Worm (Caenorhabditis elegans): ENCODE data around the gene F38B6.2.

The F38B6.2 gene

DNA sequence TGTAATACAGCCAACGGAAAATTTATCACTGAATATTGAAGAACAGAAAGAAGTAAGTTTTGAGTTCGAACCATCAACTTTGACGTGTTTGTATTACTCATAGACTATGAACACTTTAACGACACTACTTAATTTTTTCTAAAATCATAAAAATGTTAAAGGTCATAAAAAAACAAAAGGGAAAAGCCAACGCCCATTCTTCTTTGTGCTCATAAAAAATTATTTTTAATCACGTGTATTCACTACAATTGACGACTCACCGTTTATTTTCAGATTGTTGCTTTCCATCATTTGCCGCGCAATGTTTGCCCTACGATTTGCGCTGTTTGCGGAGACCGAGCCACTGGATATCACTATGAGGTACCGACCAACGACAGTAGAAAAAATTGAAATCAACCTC, 42.1 kb upstream of the F38B6.2 start:
- TF ChIP-seq ceh-83 (GFP tag; optimal IDR thresholded peaks at IDR 0.05), result no peak
- no peak for TF ChIP-seq nhr-2 (tag; optimal IDR thresholded peaks at IDR 0.05)
- no peak for TF ChIP-seq flh-1 (GFP tag; optimal IDR thresholded peaks at IDR 0.05)
- TF ChIP-seq ztf-11 (tag; optimal IDR thresholded peaks at IDR 0.05), result no peak
- TF ChIP-seq mab-5 (tag; optimal IDR thresholded peaks at IDR 0.05), result no peak
- no peak for TF ChIP-seq unc-39 (tag; optimal IDR thresholded peaks at IDR 0.05)
- no peak for TF ChIP-seq ceh-39 (tag; optimal IDR thresholded peaks at IDR 0.05)
- no peak for TF ChIP-seq mls-2 (tag; optimal IDR thresholded peaks at IDR 0.05)
- TF ChIP-seq hlh-1 (tag; optimal IDR thresholded peaks at IDR 0.05), result no peak
- TF ChIP-seq zip-8 (tag; optimal IDR thresholded peaks at IDR 0.05), result no peak
- TF ChIP-seq M03D4.4 (tag; optimal IDR thresholded peaks at IDR 0.05), result no peak
- TF ChIP-seq nhr-76 (tag; optimal IDR thresholded peaks at IDR 0.05), result no peak
- no peak for TF ChIP-seq unc-120 (tag; optimal IDR thresholded peaks at IDR 0.05; ENCODE audit: poor library complexity, severe bottlenecking)
- no peak for TF ChIP-seq pha-4 (tag; optimal IDR thresholded peaks at IDR 0.05)
- TF ChIP-seq lin-13 (tag; optimal IDR thresholded peaks at IDR 0.05), result no peak
- no peak for TF ChIP-seq lin-32 (GFP tag; optimal IDR thresholded peaks at IDR 0.05)
- TF ChIP-seq ceh-43 (GFP tag; optimal IDR thresholded peaks at IDR 0.05), result no peak
- TF ChIP-seq bed-3 (GFP tag; optimal IDR thresholded peaks at IDR 0.05), result no peak
- TF ChIP-seq tbx-8 (GFP tag; optimal IDR thresholded peaks at IDR 0.05), result no peak

DNA sequence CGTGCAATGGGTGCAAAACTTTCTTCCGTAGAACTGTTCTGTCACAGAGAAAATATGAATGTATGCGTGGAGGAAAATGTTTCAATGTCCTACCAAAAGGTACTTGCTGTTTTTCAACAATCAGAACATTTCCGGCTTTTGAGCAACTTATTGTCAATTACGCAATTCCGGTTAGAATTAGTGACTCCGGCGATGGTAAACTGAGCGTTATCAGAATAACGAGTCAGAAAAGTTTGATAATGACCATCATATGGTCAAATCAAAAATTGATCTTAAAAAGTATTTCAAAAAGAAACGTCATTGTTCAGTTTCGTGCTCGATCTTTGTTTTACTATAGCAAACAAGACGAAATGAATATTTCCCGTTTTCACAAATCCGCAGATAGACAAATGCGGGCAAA, 41.6 kb upstream of the F38B6.2 start:
- no peak for TF ChIP-seq M03D4.4 (tag; optimal IDR thresholded peaks at IDR 0.05)
- no peak for TF ChIP-seq pha-4 (tag; optimal IDR thresholded peaks at IDR 0.05)
- no peak for TF ChIP-seq sem-2 (GFP tag; optimal IDR thresholded peaks at IDR 0.05)
- no peak for TF ChIP-seq mep-1 (tag; optimal IDR thresholded peaks at IDR 0.05)
- no peak for TF ChIP-seq unc-39 (tag; optimal IDR thresholded peaks at IDR 0.05)
- no peak for TF ChIP-seq zip-8 (tag; optimal IDR thresholded peaks at IDR 0.05)
- no peak for TF ChIP-seq cnd-1 (tag; optimal IDR thresholded peaks at IDR 0.05)
- no peak for TF ChIP-seq ham-2 (GFP tag; optimal IDR thresholded peaks at IDR 0.05)
- no peak for TF ChIP-seq nhr-76 (tag; optimal IDR thresholded peaks at IDR 0.05)
- TF ChIP-seq ceh-39 (tag; optimal IDR thresholded peaks at IDR 0.05), result no peak
- no peak for TF ChIP-seq snpc-4 (tag; optimal IDR thresholded peaks at IDR 0.05)
- TF ChIP-seq ceh-43 (GFP tag; optimal IDR thresholded peaks at IDR 0.05), result no peak
- TF ChIP-seq ceh-83 (GFP tag; optimal IDR thresholded peaks at IDR 0.05), result no peak
- no peak for TF ChIP-seq ztf-11 (tag; optimal IDR thresholded peaks at IDR 0.05)

DNA sequence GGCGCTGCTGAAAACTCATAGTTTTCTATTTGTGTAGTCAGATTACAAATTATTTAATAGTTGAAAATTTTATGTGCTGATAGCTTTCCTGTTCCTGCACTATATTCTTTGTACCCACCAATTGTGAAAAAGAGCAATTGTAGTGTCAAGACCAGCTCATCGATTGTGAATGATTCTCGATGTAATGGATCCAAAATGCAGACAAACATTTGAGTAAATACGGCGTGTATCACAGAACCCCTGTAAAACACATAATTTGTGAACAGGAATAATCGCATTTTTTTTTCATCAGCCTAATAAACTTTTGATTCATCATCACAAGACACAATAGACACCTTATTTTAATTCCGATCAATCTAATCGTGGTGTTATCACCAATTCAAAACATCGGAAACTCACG, 36.1 kb upstream of the F38B6.2 start:
- TF ChIP-seq snpc-4 (tag; optimal IDR thresholded peaks at IDR 0.05) (no peak), ztf-11 (tag; optimal IDR thresholded peaks at IDR 0.05) (no peak), ceh-43 (GFP tag; optimal IDR thresholded peaks at IDR 0.05) (no peak), elt-1 (tag; optimal IDR thresholded peaks at IDR 0.05; ENCODE audit: borderline replicate concordance, insufficient read depth) (no peak), zip-8 (tag; optimal IDR thresholded peaks at IDR 0.05) (no peak)

DNA sequence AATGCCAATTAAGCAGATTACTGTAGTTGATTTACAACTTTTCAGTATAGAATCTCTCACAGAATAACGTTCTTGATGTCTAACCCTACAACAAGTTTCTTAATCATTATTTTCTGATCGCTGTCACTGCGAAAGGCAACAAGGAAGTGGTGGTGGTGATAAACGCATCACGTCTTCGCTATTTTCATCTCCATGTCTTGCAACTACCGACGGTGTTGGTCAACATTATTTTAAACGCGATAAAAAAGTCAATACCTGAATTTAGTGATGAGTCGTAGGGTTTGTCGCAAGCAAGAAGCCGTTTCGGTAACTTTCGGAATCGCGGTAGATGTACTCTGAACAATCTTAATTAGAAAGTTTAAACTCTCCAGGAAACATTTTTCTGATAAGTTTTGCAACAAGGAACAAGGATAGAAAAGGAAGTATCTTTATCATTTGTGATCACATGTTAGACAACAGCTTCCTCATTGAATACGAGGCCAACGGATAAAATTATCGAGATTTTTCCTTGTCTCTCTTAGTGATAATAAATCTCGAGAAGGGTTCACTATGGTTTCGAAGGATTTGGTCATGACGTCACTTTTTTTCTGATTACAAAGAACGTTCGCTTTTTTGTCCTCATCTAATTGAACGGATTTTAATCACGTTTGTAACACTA, 34.4 kb upstream of the F38B6.2 start:
- no peak for TF ChIP-seq nhr-76 (tag; optimal IDR thresholded peaks at IDR 0.05)

DNA sequence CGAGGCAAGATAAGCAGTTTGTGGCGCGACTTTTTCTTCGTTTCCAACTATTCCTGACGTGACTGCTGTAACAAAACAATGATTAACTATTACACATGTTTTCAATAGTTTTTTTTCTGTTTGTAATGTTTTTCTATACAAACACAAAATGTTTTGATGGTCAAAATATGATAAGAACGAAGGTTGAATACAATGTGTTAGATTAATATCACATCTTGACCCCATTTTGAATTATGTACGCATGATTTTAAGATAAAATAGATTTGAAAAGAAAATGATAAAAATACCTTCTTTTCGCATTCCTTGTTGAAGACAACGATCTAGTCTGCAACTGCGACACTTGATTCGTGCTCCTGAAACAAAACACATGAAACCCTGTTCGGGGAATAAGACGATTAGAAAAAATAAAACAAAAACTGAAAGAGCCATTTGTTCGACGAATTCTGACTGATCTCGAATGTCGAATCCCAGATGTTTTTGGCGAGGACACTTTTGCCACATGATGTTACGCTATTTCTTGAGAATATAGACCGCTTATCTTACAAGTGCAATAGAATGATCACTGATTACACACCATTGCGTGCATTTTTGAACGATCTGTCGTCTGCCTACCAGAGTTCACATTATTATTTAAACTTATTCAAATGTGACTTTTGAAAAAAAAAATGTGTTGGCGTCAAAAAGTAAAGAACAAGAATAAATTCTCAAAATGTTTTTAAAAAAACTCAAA, 33.0 kb upstream of the F38B6.2 start:
- TF ChIP-seq lsy-2 (tag; optimal IDR thresholded peaks at IDR 0.05) (no peak), ham-2 (GFP tag; optimal IDR thresholded peaks at IDR 0.05) (no peak), elt-1 (tag; optimal IDR thresholded peaks at IDR 0.05; ENCODE audit: borderline replicate concordance, insufficient read depth) (peak; percentile 51), elt-3 (tag; optimal IDR thresholded peaks at IDR 0.05) (no peak), ceh-83 (GFP tag; optimal IDR thresholded peaks at IDR 0.05) (no peak)

DNA sequence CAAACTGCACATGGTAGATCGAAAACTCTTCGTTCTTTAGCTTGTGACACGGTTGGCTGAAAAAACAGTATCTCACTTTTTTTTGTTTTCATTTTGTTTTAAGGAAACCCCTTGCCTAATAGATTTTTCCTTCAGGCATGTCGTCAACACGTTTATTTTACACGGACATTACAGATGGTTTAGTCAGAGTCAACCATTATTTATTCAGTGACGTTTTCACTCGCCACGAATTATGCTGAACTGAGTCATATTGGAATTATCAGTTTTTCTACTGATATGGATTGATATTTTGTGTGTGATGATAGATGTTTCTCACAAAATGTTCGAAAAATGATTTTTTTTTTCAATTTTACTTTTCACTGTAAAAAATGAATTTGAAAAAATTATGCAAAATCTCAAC, 30.9 kb upstream of the F38B6.2 start:
- no peak for TF ChIP-seq mab-5 (tag; optimal IDR thresholded peaks at IDR 0.05)
- no peak for TF ChIP-seq lin-32 (GFP tag; optimal IDR thresholded peaks at IDR 0.05)
- no peak for TF ChIP-seq cnd-1 (tag; optimal IDR thresholded peaks at IDR 0.05)
- TF ChIP-seq drap-1 (GFP tag; optimal IDR thresholded peaks at IDR 0.05), result no peak
